Worm (Caenorhabditis elegans): ENCODE measurements around the gene F25H9.7.

The F25H9.7 gene

ce11 chrV:13489830-13490229 is 21.7 kb downstream of the F25H9.7 start, which contains the start of gene T10G3.3:
T10G3.3 (minus strand) TSS chrV:13490199.
- TF ChIP-seq mec-3 (tag; optimal IDR thresholded peaks at IDR 0.05; ENCODE audit: borderline replicate concordance) (no peak), pag-3 (tag; optimal IDR thresholded peaks at IDR 0.05; ENCODE audit: borderline replicate concordance) (no peak), hlh-30 (tag; optimal IDR thresholded peaks at IDR 0.05; ENCODE audit: insufficient read depth) (no peak), pqm-1 (tag; optimal IDR thresholded peaks at IDR 0.05) (no peak), K09A11.1 (tag; optimal IDR thresholded peaks at IDR 0.05; ENCODE audit: insufficient read depth) (no peak), tbx-2 (tag; optimal IDR thresholded peaks at IDR 0.05) (no peak), unc-3 (GFP tag; conservative IDR thresholded peaks at IDR 0.05) (no peak), unc-3 (tag; optimal IDR thresholded peaks at IDR 0.05) (no peak), unc-86 (tag; optimal IDR thresholded peaks at IDR 0.05) (no peak)

DNA sequence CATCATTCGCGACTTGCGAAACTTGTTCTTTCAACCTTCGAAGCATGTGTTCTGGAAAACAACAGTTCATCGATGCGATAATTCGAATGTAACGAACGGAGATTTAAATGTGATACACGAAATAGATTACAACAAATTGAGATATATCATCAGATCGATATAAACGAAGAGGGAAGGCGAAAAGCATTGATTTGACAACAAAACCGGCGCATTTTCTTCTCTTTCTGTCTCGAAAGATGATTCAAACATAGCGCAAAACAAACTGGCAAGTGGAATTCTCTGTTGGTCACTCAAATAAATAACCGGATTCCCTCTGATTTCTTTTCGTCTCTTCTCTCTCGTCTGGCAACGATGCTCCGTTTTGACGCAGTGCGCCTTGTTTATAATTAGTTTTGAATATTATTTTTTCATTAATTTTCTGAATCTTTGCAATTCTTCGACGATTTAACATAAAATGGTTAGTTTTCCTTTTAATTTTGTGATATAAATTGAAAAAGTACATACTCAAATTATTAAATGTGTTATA is 29.2 kb downstream of the F25H9.7 start, which contains the start of the genes eea-1 and gut-2:
TSS of gene eea-1 (minus strand) at position 51 of the 526 bp plus-strand sequence.
TSS of gene gut-2 (plus strand) at position 369 of the 526 bp plus-strand sequence.
- TF ChIP-seq ama-1 (optimal IDR thresholded peaks at IDR 0.05) (no peak), ceh-45 (GFP tag; IDR thresholded peaks at IDR 0.05) (no peak), nfya-1 (tag; optimal IDR thresholded peaks at IDR 0.05) (peak; percentile 49), rnt-1 (tag; optimal IDR thresholded peaks at IDR 0.05) (no peak), ceh-31 (tag; optimal IDR thresholded peaks at IDR 0.05) (peak; percentile 17), pax-1 (tag; optimal IDR thresholded peaks at IDR 0.05) (no peak), unc-55 (GFP tag; optimal IDR thresholded peaks at IDR 0.05) (peak; percentile 25), ceh-14 (tag; optimal IDR thresholded peaks at IDR 0.05) (peak; percentile 15), odd-2 (tag; optimal IDR thresholded peaks at IDR 0.05) (no peak)

- TF ChIP-seq unc-55 (GFP tag; optimal IDR thresholded peaks at IDR 0.05) (no peak), K09A11.1 (tag; optimal IDR thresholded peaks at IDR 0.05; ENCODE audit: insufficient read depth) (no peak), ceh-31 (tag; optimal IDR thresholded peaks at IDR 0.05) (no peak), hlh-15 (tag; optimal IDR thresholded peaks at IDR 0.05) (no peak), C08G9.2 (tag; optimal IDR thresholded peaks at IDR 0.05) (no peak), ceh-6 (GFP tag; optimal IDR thresholded peaks at IDR 0.05) (no peak), madf-2 (tag; optimal IDR thresholded peaks at IDR 0.05) (no peak), unc-42 (tag; optimal IDR thresholded peaks at IDR 0.05) (no peak), ref-2 (tag; optimal IDR thresholded peaks at IDR 0.05) (no peak), nhr-232 (tag; optimal IDR thresholded peaks at IDR 0.05) (no peak), ama-1 (optimal IDR thresholded peaks at IDR 0.05) (no peak), pha-4 (tag; optimal IDR thresholded peaks at IDR 0.05) (no peak), fax-1 (tag; optimal IDR thresholded peaks at IDR 0.05) (no peak), ceh-48 (tag; optimal IDR thresholded peaks at IDR 0.05) (no peak), mec-3 (tag; optimal IDR thresholded peaks at IDR 0.05; ENCODE audit: borderline replicate concordance) (no peak), ceh-14 (tag; optimal IDR thresholded peaks at IDR 0.05) (no peak), pqm-1 (tag; optimal IDR thresholded peaks at IDR 0.05) (no peak), C38D4.7 (GFP tag; optimal IDR thresholded peaks at IDR 0.05) (no peak), nfya-1 (tag; optimal IDR thresholded peaks at IDR 0.05) (no peak), unc-86 (tag; optimal IDR thresholded peaks at IDR 0.05) (no peak)
Observed at ce11 chrV:13499227-13499626, 31.1 kb downstream of the F25H9.7 start.

ce11 chrV:13506321-13506720 is 38.1 kb downstream of the F25H9.7 start, which contains the start of gene R11G10.4:
R11G10.4 (plus strand) TSS chrV:13506621.
- TF ChIP-seq lim-6 (tag; optimal IDR thresholded peaks at IDR 0.05), result no peak
- no peak for TF ChIP-seq Y22D7AL.16 (tag; optimal IDR thresholded peaks at IDR 0.05)
- no peak for TF ChIP-seq fkh-6 (tag; optimal IDR thresholded peaks at IDR 0.05)
- no peak for TF ChIP-seq C08G9.2 (tag; optimal IDR thresholded peaks at IDR 0.05)
- no peak for TF ChIP-seq fkh-10 (GFP tag; optimal IDR thresholded peaks at IDR 0.05)
- TF ChIP-seq rnt-1 (tag; optimal IDR thresholded peaks at IDR 0.05), result no peak
- no peak for TF ChIP-seq pax-1 (tag; optimal IDR thresholded peaks at IDR 0.05)
- no peak for TF ChIP-seq tbx-2 (tag; optimal IDR thresholded peaks at IDR 0.05)
- no peak for TF ChIP-seq ceh-34 (tag; optimal IDR thresholded peaks at IDR 0.05)
- no peak for TF ChIP-seq K09A11.1 (tag; optimal IDR thresholded peaks at IDR 0.05; ENCODE audit: insufficient read depth)
- no peak for TF ChIP-seq pag-3 (tag; optimal IDR thresholded peaks at IDR 0.05; ENCODE audit: borderline replicate concordance)
- TF ChIP-seq unc-42 (tag; optimal IDR thresholded peaks at IDR 0.05), result no peak
- no peak for TF ChIP-seq mec-3 (tag; optimal IDR thresholded peaks at IDR 0.05; ENCODE audit: borderline replicate concordance)
- TF ChIP-seq lin-11 (tag; optimal IDR thresholded peaks at IDR 0.05), result no peak
- no peak for TF ChIP-seq odd-2 (tag; optimal IDR thresholded peaks at IDR 0.05)
- TF ChIP-seq hlh-30 (tag; optimal IDR thresholded peaks at IDR 0.05; ENCODE audit: insufficient read depth), result no peak
- no peak for TF ChIP-seq tbx-7 (tag; optimal IDR thresholded peaks at IDR 0.05)
- TF ChIP-seq nfya-1 (tag; optimal IDR thresholded peaks at IDR 0.05), result no peak
- no peak for TF ChIP-seq nhr-11 (tag; optimal IDR thresholded peaks at IDR 0.05)
- TF ChIP-seq gmeb-2 (tag; optimal IDR thresholded peaks at IDR 0.05), result no peak

Data from whole organism, late embryonic.